Fruit fly (Drosophila melanogaster): ENCODE results near the gene Syt12.

The Syt12 gene

DNA sequence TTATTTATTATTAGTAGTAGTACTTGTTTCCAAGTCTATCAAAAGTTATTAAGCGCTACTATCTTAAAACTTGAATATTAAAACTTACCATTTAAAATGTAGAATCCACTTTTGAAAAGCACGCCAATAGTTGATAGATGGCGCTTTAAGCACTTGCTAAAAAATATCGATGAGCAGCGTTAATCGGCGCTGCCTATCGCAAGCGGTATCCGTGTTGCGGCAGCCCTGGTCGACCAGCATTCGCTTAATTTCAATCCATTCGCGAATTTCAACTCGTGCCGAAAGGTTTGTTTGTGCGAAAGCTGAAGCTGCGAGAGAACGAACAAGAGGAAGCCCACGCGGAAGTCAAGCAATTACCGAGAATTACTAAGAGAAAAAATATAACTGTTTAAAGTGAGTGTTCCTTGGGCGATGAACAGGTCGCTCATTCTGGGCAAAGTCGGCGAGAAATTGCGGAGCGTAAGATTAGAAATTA is 29.4 kb upstream of the Syt12 start, which contains the start of gene Prx2:
TSS of gene Prx2 (plus strand) at position 253 of the 475 bp plus-strand sequence.
- no peak for TF ChIP-seq Myc (optimal IDR thresholded peaks at IDR 0.05)
- no peak for TF ChIP-seq psq (optimal IDR thresholded peaks at IDR 0.05)
- no peak for TF ChIP-seq ttk (optimal IDR thresholded peaks at IDR 0.05)
- TF ChIP-seq h (optimal IDR thresholded peaks at IDR 0.05) = no peak
- no peak for TF ChIP-seq Sin3A (optimal IDR thresholded peaks at IDR 0.05)
- TF ChIP-seq insv (optimal IDR thresholded peaks at IDR 0.05) = no peak

DNA sequence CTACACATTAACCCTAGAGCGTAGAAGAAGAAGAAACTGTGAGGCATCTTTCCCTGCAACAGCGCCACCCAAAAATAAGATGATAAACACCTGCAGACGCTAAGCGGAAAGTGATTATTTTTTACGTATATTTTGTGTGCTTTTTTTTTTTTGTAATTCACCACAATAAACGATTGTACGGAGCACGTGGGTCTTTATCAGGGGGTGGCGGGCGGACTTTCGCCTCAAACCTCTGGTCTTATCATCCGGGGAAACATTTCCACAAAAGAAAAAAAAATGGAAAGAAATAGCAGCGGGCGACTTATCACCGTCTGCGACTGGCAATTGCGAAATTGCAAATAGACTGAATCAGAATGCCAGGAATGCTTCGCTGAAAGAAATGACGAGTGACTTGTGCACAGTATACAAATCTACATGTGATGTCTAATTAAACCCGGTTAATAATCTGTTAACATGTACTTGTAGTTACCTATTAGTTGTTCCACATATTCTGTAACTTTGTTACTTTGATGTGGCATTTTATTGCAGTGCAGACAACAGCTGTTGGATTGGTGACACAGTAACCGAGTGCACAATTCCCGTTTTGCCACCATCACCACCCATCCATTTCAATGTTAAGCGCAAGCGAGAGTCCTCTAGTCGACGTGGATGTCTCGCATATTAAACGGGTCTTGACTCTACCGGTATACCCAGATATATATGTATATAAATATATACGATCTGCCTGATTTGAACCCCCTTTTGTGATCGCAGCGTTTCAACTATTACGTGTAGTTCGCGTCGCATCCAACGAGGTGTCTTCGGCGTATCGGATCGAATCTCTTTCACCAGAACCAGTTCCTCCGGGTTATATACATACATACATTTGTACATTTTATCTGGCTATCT is 27.0 kb upstream of the Syt12 start:
- no peak for TF ChIP-seq ttk (optimal IDR thresholded peaks at IDR 0.05)
- no peak for TF ChIP-seq psq (optimal IDR thresholded peaks at IDR 0.05)
- TF ChIP-seq insv (optimal IDR thresholded peaks at IDR 0.05) = no peak
- no peak for TF ChIP-seq Sin3A (optimal IDR thresholded peaks at IDR 0.05)
- TF ChIP-seq h (optimal IDR thresholded peaks at IDR 0.05) = no peak
- TF ChIP-seq Myc (optimal IDR thresholded peaks at IDR 0.05) = no peak

DNA sequence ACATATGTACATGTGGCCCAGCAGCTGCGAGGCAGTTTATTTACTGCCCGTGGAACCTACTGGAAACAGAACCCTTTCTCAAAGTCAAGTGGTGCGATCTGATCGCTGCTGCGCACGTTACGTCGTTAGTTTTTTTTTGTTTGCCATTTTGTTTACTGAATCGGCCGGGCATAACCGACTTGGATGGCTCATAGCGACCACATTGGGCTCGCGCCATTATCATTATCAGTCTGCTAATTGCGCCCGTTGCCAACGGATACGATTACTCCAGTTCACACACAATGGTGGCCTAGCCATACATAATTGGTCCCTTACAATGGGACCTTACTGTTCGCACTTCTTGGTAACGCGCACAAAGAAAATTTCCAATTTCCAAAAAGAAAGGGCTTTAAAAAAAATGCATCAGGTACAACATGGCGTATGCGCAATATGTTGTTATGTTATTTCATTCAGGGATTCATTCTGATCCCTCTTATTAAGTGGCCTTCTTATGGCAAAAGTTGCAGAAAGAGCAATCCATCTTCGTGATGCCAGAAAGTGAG is 26.3 kb upstream of the Syt12 start:
- TF ChIP-seq insv (optimal IDR thresholded peaks at IDR 0.05) (no peak), psq (optimal IDR thresholded peaks at IDR 0.05) (no peak), h (optimal IDR thresholded peaks at IDR 0.05) (no peak), Myc (optimal IDR thresholded peaks at IDR 0.05) (no peak), Sin3A (optimal IDR thresholded peaks at IDR 0.05) (no peak), ttk (optimal IDR thresholded peaks at IDR 0.05) (no peak)

DNA sequence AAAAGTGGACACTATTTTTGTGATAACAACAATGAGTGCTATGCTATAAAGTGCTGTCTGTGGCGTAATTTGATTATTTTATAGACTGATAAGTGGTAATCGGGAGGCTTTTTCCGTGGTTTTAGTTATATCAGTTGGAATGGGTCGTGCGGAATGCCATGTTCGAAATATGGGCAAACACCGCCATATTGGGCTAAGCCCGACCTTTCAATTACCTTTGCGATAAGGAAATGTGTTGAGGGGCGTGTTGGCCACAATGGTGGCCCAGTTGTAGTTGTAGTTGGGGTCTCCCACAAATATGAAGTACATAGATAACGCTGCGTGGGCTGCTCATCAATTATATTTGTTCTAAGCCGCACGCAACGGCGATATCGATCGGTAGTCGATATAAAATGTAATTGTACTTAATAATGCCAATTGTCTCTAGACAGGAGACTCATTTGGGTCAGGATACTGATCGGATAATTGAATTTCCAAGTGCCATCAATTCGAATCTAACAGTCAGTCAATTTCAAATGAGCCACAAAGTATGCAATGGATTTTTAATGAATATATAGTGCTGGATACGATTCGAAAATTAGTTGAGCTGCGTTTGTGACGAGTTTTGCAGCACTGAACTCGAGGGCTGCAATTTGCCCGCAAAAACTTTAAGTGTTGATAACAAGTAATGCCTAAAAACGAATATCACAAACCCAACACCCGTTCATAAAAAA is 24.5 kb upstream of the Syt12 start:
- TF ChIP-seq Myc (optimal IDR thresholded peaks at IDR 0.05) (no peak), insv (optimal IDR thresholded peaks at IDR 0.05) (no peak), h (optimal IDR thresholded peaks at IDR 0.05) (no peak), Sin3A (optimal IDR thresholded peaks at IDR 0.05) (no peak), psq (optimal IDR thresholded peaks at IDR 0.05) (no peak), ttk (optimal IDR thresholded peaks at IDR 0.05) (no peak)

DNA sequence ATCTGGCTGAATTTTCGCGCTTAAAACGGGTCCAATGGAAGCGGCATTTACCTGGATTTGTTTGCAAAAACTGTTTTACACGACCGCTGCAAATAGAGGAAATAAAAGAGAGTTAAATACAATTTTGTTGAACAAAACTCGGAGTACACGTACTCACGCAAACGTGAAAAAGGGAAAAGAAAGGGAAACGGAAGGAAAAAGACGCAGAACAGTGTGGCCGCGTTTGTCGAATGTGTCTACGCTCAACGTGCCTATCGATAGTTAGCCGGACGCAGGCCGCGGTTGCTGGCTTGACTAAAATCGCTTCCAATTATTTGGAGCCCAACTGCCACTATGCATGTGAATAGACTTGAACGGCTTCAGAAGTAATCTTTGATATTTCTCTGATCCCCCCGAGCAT is 21.6 kb upstream of the Syt12 start, which contains the start of gene RpS15Aa:
TSS of gene RpS15Aa (minus strand) at position 252 of the 400 bp plus-strand sequence.
- no peak for TF ChIP-seq h (optimal IDR thresholded peaks at IDR 0.05)
- TF ChIP-seq Myc (optimal IDR thresholded peaks at IDR 0.05) = no peak
- no peak for TF ChIP-seq ttk (optimal IDR thresholded peaks at IDR 0.05)
- no peak for TF ChIP-seq insv (optimal IDR thresholded peaks at IDR 0.05)
- no peak for TF ChIP-seq psq (optimal IDR thresholded peaks at IDR 0.05)
- no peak for TF ChIP-seq Sin3A (optimal IDR thresholded peaks at IDR 0.05)

DNA sequence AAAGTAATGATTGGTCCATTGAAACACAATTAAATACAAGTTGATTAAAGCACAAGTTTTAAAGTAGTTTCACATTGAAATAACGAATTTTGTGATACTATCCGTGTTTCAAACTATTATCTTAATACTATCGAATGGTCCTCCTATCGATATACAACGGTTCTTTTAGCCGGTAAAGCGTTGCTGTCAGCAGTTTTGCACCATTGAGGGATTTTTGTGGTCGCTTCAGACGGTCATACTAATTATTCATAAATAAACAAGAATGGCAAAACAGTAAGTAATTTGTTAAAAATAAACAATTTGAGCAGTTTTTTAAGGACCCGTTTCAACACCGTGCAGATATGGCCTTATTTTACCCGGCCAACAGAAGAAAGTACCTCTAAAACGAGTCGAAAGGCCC is 20.9 kb upstream of the Syt12 start, which contains the start of gene CG15747:
TSS of gene CG15747 (plus strand) at position 206 of the 400 bp plus-strand sequence.
- TF ChIP-seq ttk (optimal IDR thresholded peaks at IDR 0.05) (no peak), psq (optimal IDR thresholded peaks at IDR 0.05) (no peak), h (optimal IDR thresholded peaks at IDR 0.05) (no peak), Sin3A (optimal IDR thresholded peaks at IDR 0.05) (no peak), Myc (optimal IDR thresholded peaks at IDR 0.05) (no peak), insv (optimal IDR thresholded peaks at IDR 0.05) (no peak)

DNA sequence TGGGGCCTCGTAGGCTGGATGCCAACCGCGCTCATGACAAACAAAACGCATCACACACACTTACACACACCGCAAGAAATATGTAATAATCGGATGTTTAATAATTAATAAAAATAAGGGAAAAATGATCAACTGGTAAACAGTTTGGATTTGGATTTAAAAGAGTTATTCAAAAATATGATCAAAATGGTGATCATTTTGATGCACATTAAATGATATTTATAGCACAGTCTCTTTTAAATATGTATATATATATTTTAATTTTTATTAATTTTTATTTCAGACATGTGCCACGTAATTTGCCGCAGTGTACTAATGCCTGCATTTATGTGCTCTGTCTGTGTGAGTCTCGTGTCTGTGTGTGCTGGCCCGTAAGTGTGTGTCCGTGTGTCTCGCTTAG is 13.7 kb upstream of the Syt12 start:
- TF ChIP-seq psq (optimal IDR thresholded peaks at IDR 0.05) (no peak), ttk (optimal IDR thresholded peaks at IDR 0.05) (no peak), Sin3A (optimal IDR thresholded peaks at IDR 0.05) (no peak), Myc (optimal IDR thresholded peaks at IDR 0.05) (no peak), insv (optimal IDR thresholded peaks at IDR 0.05) (no peak), h (optimal IDR thresholded peaks at IDR 0.05) (no peak)

DNA sequence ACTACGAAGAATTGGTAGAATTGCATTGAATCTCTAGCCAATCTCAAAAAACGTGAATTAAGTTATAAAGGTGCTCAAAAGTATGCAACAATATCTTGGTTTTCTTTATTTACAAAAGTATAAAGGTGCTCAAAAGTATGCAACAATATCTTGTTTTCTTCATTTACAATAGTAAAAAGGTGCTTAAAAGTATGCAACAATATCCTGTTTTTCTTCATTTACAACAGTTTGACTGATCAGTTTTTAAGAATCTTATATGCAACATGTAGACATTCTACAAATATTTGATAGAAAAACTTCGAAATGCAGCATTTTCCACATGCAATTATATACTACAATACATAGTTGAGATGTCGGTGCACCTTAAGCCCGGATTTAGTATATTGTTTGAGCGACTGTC is 12.1 kb upstream of the Syt12 start:
- TF ChIP-seq Sin3A (optimal IDR thresholded peaks at IDR 0.05) (no peak), h (optimal IDR thresholded peaks at IDR 0.05) (no peak), Myc (optimal IDR thresholded peaks at IDR 0.05) (no peak), psq (optimal IDR thresholded peaks at IDR 0.05) (no peak), ttk (optimal IDR thresholded peaks at IDR 0.05) (no peak), insv (optimal IDR thresholded peaks at IDR 0.05) (no peak)

DNA sequence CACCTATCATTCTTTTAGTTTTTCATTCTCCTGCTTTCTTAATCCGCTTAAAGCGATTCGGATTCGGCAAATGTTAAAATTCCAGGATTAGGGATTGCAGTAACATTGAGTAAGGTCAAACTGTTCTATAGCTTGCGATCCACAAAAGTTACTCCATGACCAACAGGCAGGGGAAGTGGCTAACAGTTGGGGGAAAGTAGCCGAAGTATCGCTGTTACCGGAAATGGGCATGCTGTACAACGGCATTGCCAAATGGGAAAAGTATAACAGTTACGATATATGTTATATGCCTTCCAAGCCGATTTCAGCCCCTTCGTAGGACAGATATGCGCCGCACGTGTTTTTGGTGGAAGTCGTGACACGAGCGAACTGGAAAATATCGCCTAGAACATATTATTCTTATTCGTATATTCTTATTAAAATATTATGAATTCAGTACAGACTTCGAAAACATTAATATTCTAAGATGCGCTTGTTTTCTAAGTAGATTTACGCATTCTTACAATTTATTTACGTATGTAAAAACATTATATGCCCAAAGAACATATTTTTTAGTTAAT is 728 bp upstream of the Syt12 start:
- TF ChIP-seq psq (optimal IDR thresholded peaks at IDR 0.05) = no peak
- no peak for TF ChIP-seq ttk (optimal IDR thresholded peaks at IDR 0.05)
- no peak for TF ChIP-seq Sin3A (optimal IDR thresholded peaks at IDR 0.05)
- TF ChIP-seq insv (optimal IDR thresholded peaks at IDR 0.05) = no peak
- TF ChIP-seq h (optimal IDR thresholded peaks at IDR 0.05) = no peak
- no peak for TF ChIP-seq Myc (optimal IDR thresholded peaks at IDR 0.05)

DNA sequence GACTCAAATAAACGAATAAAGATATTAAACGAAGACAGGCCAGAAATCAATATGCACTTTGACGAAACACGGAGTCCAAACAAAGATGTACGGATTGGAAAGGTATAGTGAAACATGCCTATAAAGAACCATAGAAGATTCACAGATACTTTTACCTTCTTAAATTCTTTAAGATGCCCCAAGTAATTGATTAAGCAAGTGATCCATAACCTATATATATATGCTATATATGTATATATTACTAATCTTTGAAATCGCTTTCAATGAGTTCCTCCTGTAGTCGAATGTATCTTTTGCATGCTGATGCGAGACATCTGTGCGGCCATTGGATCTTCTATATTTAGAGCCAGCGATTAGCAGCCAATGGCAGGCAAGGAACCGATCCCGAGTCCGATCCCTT is 9.1 kb downstream of the Syt12 start, which contains the start of gene dmrt11E:
TSS of gene dmrt11E (plus strand) at position 43 of the 400 bp plus-strand sequence.
- TF ChIP-seq Sin3A (optimal IDR thresholded peaks at IDR 0.05) (no peak), ttk (optimal IDR thresholded peaks at IDR 0.05) (no peak), Myc (optimal IDR thresholded peaks at IDR 0.05) (no peak), psq (optimal IDR thresholded peaks at IDR 0.05) (no peak), h (optimal IDR thresholded peaks at IDR 0.05) (no peak), insv (optimal IDR thresholded peaks at IDR 0.05) (no peak)

DNA sequence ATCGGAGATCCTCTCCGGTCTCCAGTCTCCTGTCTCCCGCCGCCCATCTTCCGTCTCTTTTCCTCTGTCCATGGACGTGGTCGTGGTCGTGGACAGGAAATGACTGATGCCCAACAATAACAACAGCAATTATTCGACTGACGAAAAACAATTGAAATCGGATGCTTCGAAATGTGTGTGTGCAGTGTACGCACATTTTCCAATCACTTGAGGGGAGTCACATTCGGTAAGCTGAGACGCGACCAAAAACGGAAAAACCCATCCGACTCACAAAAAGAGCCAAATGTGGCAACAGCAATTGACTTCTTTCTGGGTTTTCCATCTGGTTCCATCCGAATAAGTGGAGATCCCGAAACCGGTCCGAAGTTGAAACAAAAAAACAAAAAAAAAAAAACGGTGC is 10.4 kb downstream of the Syt12 start:
- TF ChIP-seq Sin3A (optimal IDR thresholded peaks at IDR 0.05) = no peak
- no peak for TF ChIP-seq insv (optimal IDR thresholded peaks at IDR 0.05)
- TF ChIP-seq h (optimal IDR thresholded peaks at IDR 0.05) = no peak
- TF ChIP-seq Myc (optimal IDR thresholded peaks at IDR 0.05) = no peak
- no peak for TF ChIP-seq ttk (optimal IDR thresholded peaks at IDR 0.05)
- TF ChIP-seq psq (optimal IDR thresholded peaks at IDR 0.05) = no peak

All from Kc167 (cell line).